Fruit fly (Drosophila melanogaster) whole organism, adult: ENCODE data around the gene CG31088.

ENCODE experiments used
- CG11617 ChIP-seq: fragments of 200-800 bp; sonication (Bioruptor generic); optimal IDR thresholded peaks from 2 replicates; lab custom pipeline; 2017; ENCODE audit warnings: mild to moderate bottlenecking, missing biosample characterization, missing genetic modification reagents, missing genetic modification characterization
- CG12768 ChIP-seq: fragments of 200-800 bp; sonication (Bioruptor generic); optimal IDR thresholded peaks from 2 replicates; lab custom pipeline; 2017; ENCODE audit warnings: missing biosample characterization, missing genetic modification characterization, mild to moderate bottlenecking, moderate library complexity, missing genetic modification reagents
- CG14711 ChIP-seq: fragments of 200-800 bp; sonication (Bioruptor generic); optimal IDR thresholded peaks from 2 replicates; lab custom pipeline; 2018; ENCODE audit warnings: missing biosample characterization, mild to moderate bottlenecking, missing genetic modification characterization, moderate library complexity
- CG1620 ChIP-seq: fragments of 200-800 bp; sonication (Bioruptor generic); optimal IDR thresholded peaks from 2 replicates; lab custom pipeline; 2016; ENCODE audit warnings: missing biosample characterization, missing genetic modification characterization
- CG33017 ChIP-seq: fragments of 200-800 bp; sonication (Bioruptor generic); optimal IDR thresholded peaks from 2 replicates; lab custom pipeline; 2018; ENCODE audit warnings: missing biosample characterization, mild to moderate bottlenecking, missing genetic modification characterization, moderate library complexity
- CG5204 ChIP-seq: fragments of 200-800 bp; sonication (Bioruptor generic); optimal IDR thresholded peaks from 2 replicates; lab custom pipeline; 2016; ENCODE audit warnings: missing biosample characterization, missing genetic modification characterization
- CG7045 ChIP-seq: fragments of 200-800 bp; sonication (Bioruptor generic); optimal IDR thresholded peaks from 2 replicates; lab custom pipeline; 2017; ENCODE audit warnings: missing biosample characterization, mild to moderate bottlenecking, missing genetic modification characterization
- CG7101 ChIP-seq: fragments of 200-800 bp; sonication (Bioruptor generic); optimal IDR thresholded peaks from 2 replicates; lab custom pipeline; 2018; ENCODE audit warnings: missing biosample characterization, mild to moderate bottlenecking, missing genetic modification characterization, moderate library complexity
- Clk ChIP-seq: fragments of 200-800 bp; sonication (Bioruptor generic); optimal IDR thresholded peaks from 2 replicates; lab custom pipeline; 2017; ENCODE audit warnings: missing biosample characterization, missing genetic modification characterization
- Crg-1 ChIP-seq: fragments of 200-800 bp; sonication (Bioruptor generic); optimal IDR thresholded peaks from 2 replicates; lab custom pipeline; 2016; ENCODE audit warnings: missing biosample characterization, missing genetic modification characterization
- Hr96 ChIP-seq: fragments of 200-800 bp; sonication (Bioruptor generic); optimal IDR thresholded peaks from 2 replicates; lab custom pipeline; 2016; ENCODE audit warnings: missing biosample characterization, missing genetic modification characterization
- Mnt ChIP-seq: fragments of 200-800 bp; sonication (Bioruptor generic); optimal IDR thresholded peaks from 2 replicates; lab custom pipeline; 2016; ENCODE audit warnings: missing biosample characterization, mild to moderate bottlenecking, missing genetic modification characterization
- bab1 ChIP-seq: fragments of 200-800 bp; sonication (Bioruptor generic); optimal IDR thresholded peaks from 3 replicates; lab custom pipeline; 2019; ENCODE audit warnings: missing biosample characterization, mild to moderate bottlenecking, missing genetic modification characterization, moderate library complexity
- cic ChIP-seq: fragments of 200-800 bp; sonication (Bioruptor generic); optimal IDR thresholded peaks from 2 replicates; lab custom pipeline; 2017; ENCODE audit warnings: missing biosample characterization, mild to moderate bottlenecking, missing genetic modification characterization, moderate library complexity
- cnc ChIP-seq, 2 experiments: fragments of >200 bp; optimal IDR thresholded peaks; 2 replicates each; lab custom pipeline; 2017
- kay ChIP-seq: fragments of 200-800 bp; sonication (Bioruptor generic); peaks from one replicate; lab custom pipeline; 2016; ENCODE audit warnings: missing biosample characterization, missing genetic modification characterization, borderline replicate concordance
- ovo ChIP-seq: fragments of 200-800 bp; sonication (Bioruptor generic); optimal IDR thresholded peaks from 2 replicates; lab custom pipeline; 2016; ENCODE audit warnings: missing biosample characterization, missing genetic modification characterization
- pad ChIP-seq: fragments of 200-800 bp; sonication (Bioruptor generic); optimal IDR thresholded peaks from 3 replicates; lab custom pipeline; 2017; ENCODE audit warnings: missing biosample characterization, missing genetic modification characterization, mild to moderate bottlenecking, moderate library complexity, missing genetic modification reagents
- tj ChIP-seq: fragments of 200-800 bp; sonication (Bioruptor generic); optimal IDR thresholded peaks from 3 replicates; lab custom pipeline; 2017; ENCODE audit warnings: missing biosample characterization, mild to moderate bottlenecking, missing genetic modification characterization, moderate library complexity
- toe ChIP-seq: fragments of 200-800 bp; sonication (Bioruptor generic); optimal IDR thresholded peaks from 2 replicates; lab custom pipeline; 2016; ENCODE audit warnings: missing biosample characterization, missing genetic modification characterization

Gene CG31088

DNA sequence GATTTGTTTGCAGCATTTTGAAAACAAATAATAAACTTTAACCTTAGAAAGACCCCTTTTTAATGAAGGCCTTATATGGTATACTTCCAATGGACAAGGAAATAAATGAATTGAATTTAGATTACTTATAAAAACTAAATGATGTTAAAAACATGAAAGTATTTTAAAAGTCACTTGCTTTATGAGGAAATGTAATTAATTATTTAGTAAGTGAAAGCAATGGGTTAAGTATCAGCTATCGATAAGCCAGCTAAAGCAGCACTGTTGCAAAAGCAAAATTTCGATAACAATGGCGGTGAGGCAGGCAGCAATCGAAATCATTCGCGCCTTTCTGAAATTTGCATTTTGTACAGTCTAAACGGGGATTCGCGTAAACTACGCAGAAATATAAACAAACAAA lies 14.4 kb upstream of the CG31088 start, which contains the start of the genes CG32856 and Rbf2:
CG32856 (minus strand) TSS at position 183 of the 400 bp plus-strand sequence.
Rbf2 (plus strand) TSS at position 278 of the 400 bp plus-strand sequence.
- TF ChIP-seq pad (GFP tag; lab: Kevin White, UChicago) (peak; percentile 2), Hr96 (GFP tag; lab: Kevin White, UChicago) (peak; percentile 85), tj (peak; percentile 64), CG7101 (tag; lab: Kevin White, UChicago) (peak; percentile 95), Mnt (GFP tag; lab: Kevin White, UChicago) (peak; percentile 64), Clk (GFP tag; lab: Kevin White, UChicago) (no peak), Crg-1 (GFP tag; lab: Kevin White, UChicago) (peak; percentile 70), ovo (GFP tag; lab: Kevin White, UChicago) (peak; percentile 73), bab1 (peak; percentile 92), CG12768 (GFP tag; lab: Kevin White, UChicago) (peak; percentile 28), CG11617 (GFP tag; lab: Kevin White, UChicago) (peak; percentile 87), CG33017 (tag; lab: Kevin White, UChicago) (peak; percentile 94), CG1620 (peak; percentile 94), cic (GFP tag; lab: Kevin White, UChicago) (peak; percentile 31), CG7045 (peak; percentile 71), CG14711 (tag; lab: Kevin White, UChicago) (peak; percentile 60), CG5204 (GFP tag; lab: Kevin White, UChicago) (no peak), kay (GFP tag; lab: Kevin White, UChicago) (no peak), cnc (optimal IDR thresholded peaks at IDR 0.05; lab: Kevin White, UChicago) (no peak), toe (peak; percentile 72)

- TF ChIP-seq cnc (optimal IDR thresholded peaks at IDR 0.05; lab: Kevin White, UChicago) (no peak), CG11617 (GFP tag; lab: Kevin White, UChicago) (peak; percentile 42), CG7045 (no peak), tj (peak; percentile 78), bab1 (peak; percentile 59), CG14711 (tag; lab: Kevin White, UChicago) (peak; percentile 43), CG7101 (tag; lab: Kevin White, UChicago) (peak; percentile 12), Mnt (GFP tag; lab: Kevin White, UChicago) (peak; percentile 31)
These were observed 13.0 kb upstream of the CG31088 start, which contains the start of the genes CG4287 and CG5516 for dm6 chr3R:15963690-15964281. Gene CG4287 (minus strand): TSS chr3R:15963867. Gene CG5516 (plus strand): TSS chr3R:15963884.

dm6 chr3R:15947605-15948004 lies 3.1 kb downstream of the CG31088 start:
- no peak for TF ChIP-seq CG11617 (GFP tag; lab: Kevin White, UChicago)
- no peak for TF ChIP-seq kay (GFP tag; lab: Kevin White, UChicago)
- TF ChIP-seq CG14711 (tag; lab: Kevin White, UChicago), result no peak
- TF ChIP-seq CG33017 (tag; lab: Kevin White, UChicago), result no peak

dm6 chr3R:15937708-15938107 lies 13.0 kb downstream of the CG31088 start:
- TF ChIP-seq CG7045 (no peak), bab1 (no peak), toe (no peak), Hr96 (GFP tag; lab: Kevin White, UChicago) (no peak), CG12768 (GFP tag; lab: Kevin White, UChicago) (no peak), CG1620 (no peak), tj (no peak), CG14711 (tag; lab: Kevin White, UChicago) (no peak)

DNA sequence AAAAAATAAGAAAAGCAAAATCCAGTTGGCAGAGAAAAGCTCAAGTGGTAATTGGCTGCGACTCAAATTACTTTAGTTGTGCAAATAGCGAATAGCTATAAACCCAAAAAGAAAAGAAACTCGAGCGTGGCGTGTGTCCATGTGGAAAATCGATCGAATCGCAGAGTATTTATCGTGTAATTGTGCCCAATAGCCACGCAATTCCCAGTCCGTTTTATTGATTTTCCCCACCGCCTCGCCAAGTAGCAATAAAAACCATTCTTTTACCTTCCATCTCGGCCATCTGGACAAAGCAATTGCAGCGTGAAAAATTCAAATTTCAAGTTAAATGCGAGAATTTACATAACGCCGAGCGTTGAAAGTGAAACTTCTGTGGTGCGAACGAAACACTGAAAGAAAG lies 15.2 kb downstream of the CG31088 start:
- TF ChIP-seq ovo (GFP tag; lab: Kevin White, UChicago), result no peak
- TF ChIP-seq cic (GFP tag; lab: Kevin White, UChicago), result no peak
- no peak for TF ChIP-seq CG14711 (tag; lab: Kevin White, UChicago)
- no peak for TF ChIP-seq Mnt (GFP tag; lab: Kevin White, UChicago)
- no peak for TF ChIP-seq CG12768 (GFP tag; lab: Kevin White, UChicago)
- TF ChIP-seq CG7101 (tag; lab: Kevin White, UChicago), result no peak
- TF ChIP-seq CG7045, result no peak
- no peak for TF ChIP-seq CG1620

DNA sequence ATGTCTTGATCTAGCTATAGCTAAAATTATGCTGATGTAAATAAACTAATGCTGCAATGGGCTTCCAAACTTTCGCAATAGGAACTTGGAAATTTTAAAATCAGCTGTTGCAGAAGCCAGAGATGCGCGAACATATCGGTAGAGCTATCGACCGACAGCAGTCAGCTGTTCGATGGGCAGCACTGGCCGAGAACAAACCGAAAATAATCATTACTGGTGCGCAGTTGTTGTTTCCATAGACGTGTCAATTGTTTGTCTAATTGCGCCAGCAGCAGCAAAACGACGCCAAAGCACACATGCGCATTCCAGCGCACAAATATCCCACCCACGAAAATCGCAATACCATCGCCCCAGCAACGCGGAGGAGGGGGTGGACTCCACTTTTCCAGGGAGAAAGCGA lies 15.8 kb downstream of the CG31088 start, which contains the start of gene Sap47:
Sap47 (plus strand) TSS at position 149 of the 400 bp plus-strand sequence.
- TF ChIP-seq CG11617 (GFP tag; lab: Kevin White, UChicago) (no peak), Mnt (GFP tag; lab: Kevin White, UChicago) (peak; percentile 44), CG5204 (GFP tag; lab: Kevin White, UChicago) (no peak), CG7045 (no peak), tj (peak; percentile 15), CG12768 (GFP tag; lab: Kevin White, UChicago) (peak; percentile 25), Clk (GFP tag; lab: Kevin White, UChicago) (no peak), CG1620 (peak; percentile 15), bab1 (peak; percentile 74), cic (GFP tag; lab: Kevin White, UChicago) (peak; percentile 47)
